Fruit fly (Drosophila melanogaster) whole organism, embryonic: ENCODE measurements around the gene CG46463.

Source experiments
- CG10209 ChIP-seq: fragments of 200-800 bp; sonication (Bioruptor generic); optimal IDR thresholded peaks from 3 replicates; lab custom pipeline; 2017; ENCODE audit warnings: missing biosample characterization, mild to moderate bottlenecking, missing genetic modification characterization, missing genetic modification reagents
- CG10267 ChIP-seq: fragments of 200-800 bp; sonication (Bioruptor generic); optimal IDR thresholded peaks from 2 replicates; lab custom pipeline; 2018; ENCODE audit warnings: missing biosample characterization, mild to moderate bottlenecking, missing genetic modification characterization, moderate library complexity
- CG12104 ChIP-seq: fragments of 200-800 bp; sonication (Bioruptor generic); optimal IDR thresholded peaks from 3 replicates; lab custom pipeline; 2016; ENCODE audit warnings: missing biosample characterization, missing genetic modification characterization
- CG12236 ChIP-seq: fragments of 200-800 bp; sonication (Bioruptor generic); optimal IDR thresholded peaks from 2 replicates; lab custom pipeline; 2016; ENCODE audit warnings: missing biosample characterization, missing genetic modification characterization
- CG15269 ChIP-seq: fragments of 200-800 bp; sonication (Bioruptor generic); optimal IDR thresholded peaks from 2 replicates; lab custom pipeline; 2018; ENCODE audit warnings: missing biosample characterization, mild to moderate bottlenecking, missing genetic modification characterization, moderate library complexity
- CG17361 ChIP-seq: fragments of 200-800 bp; sonication (Bioruptor generic); IDR thresholded peaks from 3 replicates; pipeline ENCODE4 v1.3.6; 2022; ENCODE audit warnings: missing biosample characterization, missing genetic modification characterization
- CG18011 ChIP-seq: fragments of 200-800 bp; sonication (Bioruptor generic); optimal IDR thresholded peaks from 2 replicates; lab custom pipeline; 2017; ENCODE audit warnings: missing biosample characterization, missing genetic modification characterization, mild to moderate bottlenecking, moderate library complexity, missing genotype
- CG2202 ChIP-seq: fragments of 200-800 bp; sonication (Bioruptor generic); optimal IDR thresholded peaks from 2 replicates; lab custom pipeline; 2018; ENCODE audit warnings: missing biosample characterization, mild to moderate bottlenecking, missing genetic modification characterization
- CG32532 ChIP-seq: fragments of 200-800 bp; sonication (Bioruptor generic); IDR thresholded peaks from 2 replicates; pipeline ENCODE4 v1.3.6; 2022; ENCODE audit warnings: missing biosample characterization, missing genetic modification characterization
- CG32767 ChIP-seq: fragments of 200-800 bp; sonication (Bioruptor generic); IDR thresholded peaks from 2 replicates; pipeline ENCODE4 v1.3.6; 2022; ENCODE audit warnings: missing biosample characterization, missing genetic modification characterization
- CG3281 ChIP-seq: fragments of 200-800 bp; sonication (Bioruptor generic); optimal IDR thresholded peaks from 3 replicates; lab custom pipeline; 2017; ENCODE audit warnings: missing biosample characterization, mild to moderate bottlenecking, missing genetic modification characterization
- CG4424 ChIP-seq: fragments of 200-800 bp; sonication (Bioruptor generic); optimal IDR thresholded peaks from 3 replicates; lab custom pipeline; 2016; ENCODE audit warnings: missing biosample characterization, missing genetic modification characterization
- CG6791 ChIP-seq: fragments of 200-800 bp; sonication (Bioruptor generic); IDR thresholded peaks from 3 replicates; pipeline ENCODE4 v1.3.6; 2022; ENCODE audit warnings: missing biosample characterization, missing genetic modification characterization; ENCODE audit not compliant: partially characterized antibody
- CG8944 ChIP-seq: fragments of 200-800 bp; sonication (Bioruptor generic); optimal IDR thresholded peaks from 3 replicates; lab custom pipeline; 2016; ENCODE audit warnings: missing biosample characterization, missing genetic modification characterization
- Deaf1 ChIP-seq: fragments of 200-800 bp; optimal IDR thresholded peaks from 3 replicates; lab custom pipeline; 2019; ENCODE audit warnings: missing biosample characterization, mild to moderate bottlenecking, missing genetic modification characterization, moderate library complexity
- Dek ChIP-seq: fragments of 200-800 bp; sonication (Bioruptor generic); optimal IDR thresholded peaks from 3 replicates; lab custom pipeline; 2019; ENCODE audit warnings: missing biosample characterization, mild to moderate bottlenecking, missing genetic modification characterization, moderate library complexity
- Ets65A ChIP-seq: fragments of 200-800 bp; sonication (Bioruptor generic); peaks from one replicate; lab custom pipeline; 2016; ENCODE audit warnings: missing biosample characterization, missing genetic modification characterization
- GATAe ChIP-seq: fragments of 200-800 bp; sonication (Bioruptor generic); conservative IDR thresholded peaks from 2 replicates; pipeline ENCODE4 v1.3.6; 2022; ENCODE audit warnings: missing biosample characterization, missing genetic modification characterization
- H2.0 ChIP-seq: fragments of 200-800 bp; sonication (Bioruptor generic); IDR thresholded peaks from 2 replicates; pipeline ENCODE4 v1.3.6; 2022; ENCODE audit warnings: missing biosample characterization, missing genetic modification characterization
- HHEX ChIP-seq: fragments of 200-800 bp; sonication (Bioruptor generic); optimal IDR thresholded peaks from 3 replicates; lab custom pipeline; 2017; ENCODE audit warnings: missing biosample characterization, mild to moderate bottlenecking, missing genetic modification characterization, missing genetic modification reagents
- Hand ChIP-seq: fragments of 200-800 bp; sonication (Bioruptor generic); optimal IDR thresholded peaks from 2 replicates; lab custom pipeline; 2017; ENCODE audit warnings: mild to moderate bottlenecking, missing biosample characterization, missing genetic modification reagents, missing genetic modification characterization
- Hr78 ChIP-seq, 2 experiments: fragments of 200-800 bp in 1 of 2; fragments of >200 bp in 1 of 2; sonication (Bioruptor generic) in 1 of 2; optimal IDR thresholded peaks; 2 replicates each; lab custom pipeline; 2017 to 2019; ENCODE audit warnings: missing biosample characterization in 2 of 2, missing genetic modification characterization in 2 of 2, mild to moderate bottlenecking in 1 of 2, moderate library complexity in 1 of 2
- Meics ChIP-seq: fragments of 200-800 bp; sonication (Bioruptor generic); optimal IDR thresholded peaks from 2 replicates; lab custom pipeline; 2017; ENCODE audit warnings: missing biosample characterization, mild to moderate bottlenecking, missing genetic modification characterization
- NC2β ChIP-seq: fragments of 200-800 bp; sonication (Bioruptor generic); optimal IDR thresholded peaks from 2 replicates; lab custom pipeline; 2016; ENCODE audit warnings: missing biosample characterization, missing genetic modification characterization
- az2 ChIP-seq: fragments of 200-800 bp; sonication (Bioruptor generic); optimal IDR thresholded peaks from 3 replicates; lab custom pipeline; 2016; ENCODE audit warnings: missing biosample characterization, missing genetic modification characterization
- bsh ChIP-seq, 2 experiments: fragments of 200-800 bp; sonication (Bioruptor generic); optimal IDR thresholded peaks; 2 replicates each; lab custom pipeline; 2017 to 2018; ENCODE audit warnings: mild to moderate bottlenecking in 2 of 2, missing biosample characterization in 2 of 2, missing genetic modification characterization in 2 of 2, moderate library complexity in 1 of 2
- chm ChIP-seq: fragments of 200-800 bp; sonication (Bioruptor generic); IDR thresholded peaks from 2 replicates; pipeline ENCODE4 v1.3.6; 2022; ENCODE audit warnings: missing biosample characterization, missing genetic modification characterization
- dmrt11E ChIP-seq: fragments of 200-800 bp; sonication (Bioruptor generic); optimal IDR thresholded peaks from 3 replicates; lab custom pipeline; 2018; ENCODE audit warnings: missing biosample characterization, mild to moderate bottlenecking, missing genetic modification characterization, moderate library complexity
- dmrt99B ChIP-seq: fragments of 200-800 bp; sonication (Bioruptor generic); optimal IDR thresholded peaks from 2 replicates; lab custom pipeline; 2018; ENCODE audit warnings: missing biosample characterization, mild to moderate bottlenecking, missing genetic modification characterization, moderate library complexity
- esg ChIP-seq: fragments of 200-800 bp; sonication (Bioruptor generic); conservative IDR thresholded peaks from 2 replicates; pipeline ENCODE4 v1.3.6; 2022; ENCODE audit warnings: missing biosample characterization, missing genetic modification characterization
- fd96Cb ChIP-seq: fragments of 200-800 bp; sonication (Bioruptor generic); optimal IDR thresholded peaks from 2 replicates; lab custom pipeline; 2018; ENCODE audit warnings: missing biosample characterization, mild to moderate bottlenecking, missing genetic modification characterization, moderate library complexity
- ftz-f1 ChIP-seq: fragments of 200-800 bp; sonication (Bioruptor generic); optimal IDR thresholded peaks from 2 replicates; lab custom pipeline; 2016; ENCODE audit warnings: missing biosample characterization, missing genetic modification characterization
- hb ChIP-seq: fragments of 200-800 bp; sonication (Bioruptor generic); IDR thresholded peaks from 3 replicates; pipeline ENCODE4 v1.3.6; 2022; ENCODE audit warnings: missing biosample characterization, missing genetic modification characterization; ENCODE audit not compliant: partially characterized antibody
- hbn ChIP-seq: fragments of 200-800 bp; sonication (Bioruptor generic); IDR thresholded peaks from 2 replicates; pipeline ENCODE4 v1.3.6; 2022; ENCODE audit warnings: missing biosample characterization, missing genetic modification characterization; ENCODE audit not compliant: partially characterized antibody
- insv ChIP-seq, 2 experiments: fragments of 200-800 bp; sonication (Bioruptor generic); optimal IDR thresholded peaks; 3 replicates each; lab custom pipeline; 2016 to 2018; ENCODE audit warnings: missing biosample characterization in 2 of 2, missing genetic modification characterization in 2 of 2
- klu ChIP-seq: fragments of 200-800 bp; sonication (Bioruptor generic); IDR thresholded peaks from 2 replicates; pipeline ENCODE4 v1.3.6; 2022; ENCODE audit warnings: missing biosample characterization, missing genetic modification characterization
- lab ChIP-seq: fragments of 200-800 bp; sonication (Bioruptor generic); optimal IDR thresholded peaks from 3 replicates; lab custom pipeline; 2017; ENCODE audit warnings: missing biosample characterization, missing genetic modification characterization, mild to moderate bottlenecking, moderate library complexity, missing genetic modification reagents
- mirr ChIP-seq: fragments of 200-800 bp; sonication (Bioruptor generic); optimal IDR thresholded peaks from 3 replicates; lab custom pipeline; 2018; ENCODE audit warnings: missing biosample characterization, mild to moderate bottlenecking, missing genetic modification characterization
- nerfin-1 ChIP-seq: fragments of 200-800 bp; sonication (Bioruptor generic); optimal IDR thresholded peaks from 3 replicates; lab custom pipeline; 2019; ENCODE audit warnings: missing biosample characterization, mild to moderate bottlenecking, missing genetic modification characterization, moderate library complexity
- pan ChIP-seq, 4 experiments: fragments of >200 bp in 3 of 4; fragments of 200-800 bp in 1 of 4; sonication (Bioruptor generic) in 1 of 4; optimal IDR thresholded peaks in 3 of 4; IDR thresholded peaks in 1 of 4; 2 replicates each; pipeline versions ENCODE4 v1.3.6 to Lab custom; 2017 to 2022; ENCODE audit warnings: missing biosample characterization in 2 of 4, missing genetic modification characterization in 2 of 4, mixed read lengths in 1 of 4
- prd ChIP-seq, 3 experiments: fragments of >200 bp in 2 of 3; fragments of 200-800 bp in 1 of 3; sonication (Bioruptor generic) in 1 of 3; optimal IDR thresholded peaks in 2 of 3; IDR thresholded peaks in 1 of 3; 2 replicates in 2 of 3; 3 replicates in 1 of 3; pipeline versions ENCODE4 v1.3.6 to Lab custom; 2017 to 2022; ENCODE audit warnings: missing biosample characterization in 1 of 3, missing genetic modification characterization in 1 of 3
- pum ChIP-seq: fragments of 200-800 bp; sonication (Bioruptor generic); optimal IDR thresholded peaks from 2 replicates; lab custom pipeline; 2016; ENCODE audit warnings: missing biosample characterization, missing genetic modification characterization
- ranshi ChIP-seq: fragments of 200-800 bp; sonication (Bioruptor generic); IDR thresholded peaks from 2 replicates; pipeline ENCODE4 v1.3.6; 2022; ENCODE audit warnings: missing biosample characterization, missing genetic modification characterization
- seq ChIP-seq: fragments of 200-800 bp; sonication (Bioruptor generic); IDR thresholded peaks from 2 replicates; pipeline ENCODE4 v1.3.6; 2022; ENCODE audit warnings: missing biosample characterization, missing genetic modification characterization
- sisA ChIP-seq: fragments of 200-800 bp; sonication (Bioruptor generic); IDR thresholded peaks from 2 replicates; pipeline ENCODE4 v1.3.6; 2022; ENCODE audit warnings: missing biosample characterization, missing genetic modification characterization
- tgo ChIP-seq: fragments of 200-800 bp; sonication (Bioruptor generic); IDR thresholded peaks from 3 replicates; pipeline ENCODE4 v1.3.6; 2022; ENCODE audit warnings: missing biosample characterization, missing genetic modification characterization
- tio ChIP-seq: fragments of 200-800 bp; sonication (Bioruptor generic); optimal IDR thresholded peaks from 2 replicates; lab custom pipeline; 2017; ENCODE audit warnings: missing biosample characterization, missing genetic modification characterization, inconsistent platforms
- tx ChIP-seq: fragments of 200-800 bp; sonication (Bioruptor generic); optimal IDR thresholded peaks from 2 replicates; lab custom pipeline; 2016; ENCODE audit warnings: missing biosample characterization, missing genetic modification characterization

The CG46463 gene

DNA sequence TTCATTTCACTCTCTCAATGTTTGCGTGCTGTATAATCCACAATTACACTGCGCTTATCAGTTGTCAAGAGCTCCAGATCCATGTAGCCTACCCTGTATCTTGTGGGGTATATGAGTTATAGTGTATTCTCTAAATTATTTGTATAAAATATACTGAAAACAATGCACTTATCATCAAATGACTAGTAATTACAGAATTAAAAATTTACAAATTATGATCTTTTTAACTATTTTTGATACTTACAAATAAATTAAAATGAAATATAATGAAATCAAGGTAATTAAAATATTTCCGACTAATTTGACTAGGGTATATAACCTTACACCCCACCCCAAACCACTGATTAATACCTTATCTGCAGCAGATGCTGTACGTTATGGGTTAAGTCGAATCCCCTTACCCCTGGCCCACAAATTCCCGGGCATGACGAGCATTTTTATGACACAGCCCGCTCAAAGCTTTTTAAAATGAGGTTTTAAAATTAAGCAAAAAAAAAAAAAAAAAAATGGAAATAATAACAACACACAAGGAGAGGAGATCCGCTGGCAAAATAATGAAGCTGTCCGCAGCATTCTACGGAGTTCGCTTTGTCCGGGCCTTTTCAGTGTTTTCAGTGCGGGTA, 24.1 kb downstream of the CG46463 start (continued):
- no peak for TF ChIP-seq CG8944 (GFP tag; lab: Kevin White, UChicago)
- no peak for TF ChIP-seq CG6791 (GFP tag; lab: Robert Waterston, UW)
- peak; percentile 30 for TF ChIP-seq fd96Cb (tag; lab: Kevin White, UChicago)
- peak; percentile 1 for TF ChIP-seq nerfin-1
- no peak for TF ChIP-seq GATAe (GFP tag; lab: Robert Waterston, UW)
- peak; percentile 24 for TF ChIP-seq lab (GFP tag; lab: Kevin White, UChicago)
- no peak for TF ChIP-seq Hand (GFP tag; lab: Kevin White, UChicago)
- no peak for TF ChIP-seq prd (optimal IDR thresholded peaks at IDR 0.05; lab: Kevin White, UChicago)
- peak; percentile 33; the same call in 2 of the 3 replicates for TF ChIP-seq prd (GFP tag; IDR thresholded peaks at IDR 0.05; lab: Robert Waterston, UW)
- TF ChIP-seq Ets65A (GFP tag; lab: Kevin White, UChicago): no peak
- TF ChIP-seq klu (GFP tag; lab: Robert Waterston, UW): no peak
- no peak for TF ChIP-seq CG12236 (GFP tag; lab: Kevin White, UChicago)
- no peak for TF ChIP-seq pum (GFP tag; lab: Kevin White, UChicago)
- TF ChIP-seq CG10267: peak; percentile 24
- TF ChIP-seq Dek (tag; lab: Kevin White, UChicago): no peak
- TF ChIP-seq esg (GFP tag; lab: Robert Waterston, UW): no peak
- TF ChIP-seq CG4424 (GFP tag; lab: Kevin White, UChicago): peak; percentile 31
- no peak; the same call in 1 of the 2 replicates for TF ChIP-seq ranshi (GFP tag; lab: Robert Waterston, UW)
- no peak for TF ChIP-seq chm (GFP tag; lab: Robert Waterston, UW)
- peak; percentile 8 for TF ChIP-seq dmrt11E
- TF ChIP-seq CG32532: peak; percentile 16; the same call in 1 of the 2 replicates
- peak; percentile 20 for TF ChIP-seq Meics (GFP tag; lab: Kevin White, UChicago)
- no peak for TF ChIP-seq hb
- no peak for TF ChIP-seq CG18011 (GFP tag; lab: Kevin White, UChicago)
- TF ChIP-seq H2.0: no peak
- no peak for TF ChIP-seq pan (optimal IDR thresholded peaks at IDR 0.05; lab: Kevin White, UChicago)
- TF ChIP-seq pan (GFP tag; optimal IDR thresholded peaks at IDR 0.05 in 1 of 2, IDR thresholded peaks at IDR 0.05 in 1 of 2): peak in 1 of 2 experiments; percentile 10
- TF ChIP-seq seq: no peak
- no peak for TF ChIP-seq CG15269 (tag; lab: Kevin White, UChicago)
- TF ChIP-seq Hr78 (GFP tag; optimal IDR thresholded peaks at IDR 0.05; lab: Kevin White, UChicago): no peak
- no peak for TF ChIP-seq insv (GFP tag; optimal IDR thresholded peaks at IDR 0.05; lab: Kevin White, UChicago)
- TF ChIP-seq CG17361: peak; percentile 62; the same call in 2 of the 3 replicates
- no peak for TF ChIP-seq tio (GFP tag; lab: Kevin White, UChicago)
- TF ChIP-seq az2 (GFP tag; lab: Kevin White, UChicago): no peak
- no peak for TF ChIP-seq tx (GFP tag; lab: Kevin White, UChicago)
- no peak for TF ChIP-seq CG12104 (GFP tag; lab: Kevin White, UChicago)
- no peak for TF ChIP-seq CG2202
- peak in 1 of 2 experiments; percentile 43 for TF ChIP-seq bsh (GFP tag; optimal IDR thresholded peaks at IDR 0.05; lab: Kevin White, UChicago)
- no peak for TF ChIP-seq sisA
- no peak for TF ChIP-seq HHEX
- TF ChIP-seq Deaf1: no peak
- no peak for TF ChIP-seq ftz-f1 (GFP tag; lab: Kevin White, UChicago)
- TF ChIP-seq hbn (GFP tag; lab: Robert Waterston, UW): no peak
- peak; percentile 48; the same call in 2 of the 3 replicates for TF ChIP-seq tgo (GFP tag; lab: Robert Waterston, UW)
- peak; percentile 51; the same call in 1 of the 2 replicates for TF ChIP-seq CG32767 (GFP tag; lab: Robert Waterston, UW)
- TF ChIP-seq mirr (GFP tag; lab: Kevin White, UChicago): peak; percentile 18
- peak; percentile 18 for TF ChIP-seq CG3281 (GFP tag; lab: Kevin White, UChicago)
- peak; percentile 61 for TF ChIP-seq dmrt99B (tag; lab: Kevin White, UChicago)
- no peak for TF ChIP-seq CG10209 (GFP tag; lab: Kevin White, UChicago)
- no peak for TF ChIP-seq NC2β (GFP tag; lab: Kevin White, UChicago)
